Fruit fly (Drosophila melanogaster) whole organism, embryonic: ENCODE measurements around the gene CG1024.

ENCODE experiments used
- Blimp-1 ChIP-seq: fragments of 200-800 bp; sonication (Bioruptor generic); optimal IDR thresholded peaks from 3 replicates; lab custom pipeline; 2018; ENCODE audit warnings: missing biosample characterization, missing genetic modification characterization, mild to moderate bottlenecking, moderate library complexity, missing genetic modification reagents
- CG1024 ChIP-seq: fragments of 200-800 bp; sonication (Bioruptor generic); IDR thresholded peaks from 2 replicates; pipeline ENCODE4 v1.3.6; 2022; ENCODE audit warnings: missing biosample characterization, missing genetic modification characterization
- CG10565 ChIP-seq: fragments of 200-800 bp; sonication (Bioruptor generic); optimal IDR thresholded peaks from 3 replicates; lab custom pipeline; 2016; ENCODE audit warnings: missing biosample characterization, mild to moderate bottlenecking, missing genetic modification characterization
- CG11560 ChIP-seq: fragments of 200-800 bp; sonication (Bioruptor generic); IDR thresholded peaks from 3 replicates; pipeline ENCODE4 v1.3.6; 2022; ENCODE audit warnings: missing biosample characterization, missing genetic modification characterization
- CG17802 ChIP-seq: fragments of 200-800 bp; sonication (Bioruptor generic); optimal IDR thresholded peaks from 2 replicates; lab custom pipeline; 2018; ENCODE audit warnings: missing biosample characterization, mild to moderate bottlenecking, missing genetic modification characterization, moderate library complexity
- CG2129 ChIP-seq: fragments of 200-800 bp; sonication (Bioruptor generic); IDR thresholded peaks from 2 replicates; pipeline ENCODE4 v1.3.6; 2022; ENCODE audit warnings: missing biosample characterization, missing genetic modification characterization; ENCODE audit not compliant: partially characterized antibody
- CG2678 ChIP-seq: fragments of 200-800 bp; sonication (Bioruptor generic); optimal IDR thresholded peaks from 3 replicates; lab custom pipeline; 2019; ENCODE audit warnings: missing biosample characterization, mild to moderate bottlenecking, missing genetic modification characterization, moderate library complexity
- CG30431 ChIP-seq: fragments of 200-800 bp; sonication (Bioruptor generic); optimal IDR thresholded peaks from 2 replicates; lab custom pipeline; 2017; ENCODE audit warnings: missing biosample characterization, missing genetic modification characterization
- CG42726 ChIP-seq: fragments of 200-800 bp; sonication (Bioruptor generic); IDR thresholded peaks from 2 replicates; pipeline ENCODE4 v1.3.6; 2022; ENCODE audit warnings: missing biosample characterization, missing genetic modification characterization; ENCODE audit not compliant: partially characterized antibody
- CG6813 ChIP-seq: fragments of 200-800 bp; sonication (Bioruptor generic); optimal IDR thresholded peaks from 2 replicates; lab custom pipeline; 2017; ENCODE audit warnings: missing biosample characterization, missing genetic modification characterization, mild to moderate bottlenecking, moderate library complexity, missing genetic modification reagents
- CG7928 ChIP-seq: fragments of 200-800 bp; sonication (Bioruptor generic); optimal IDR thresholded peaks from 2 replicates; lab custom pipeline; 2017; ENCODE audit warnings: missing biosample characterization, mild to moderate bottlenecking, missing genetic modification characterization
- CG7963 ChIP-seq: fragments of 200-800 bp; sonication (Bioruptor generic); IDR thresholded peaks from 3 replicates; pipeline ENCODE4 v1.3.6; 2022; ENCODE audit warnings: missing biosample characterization, missing genetic modification characterization; ENCODE audit not compliant: partially characterized antibody
- CG8281 ChIP-seq: fragments of 200-800 bp; sonication (Bioruptor generic); optimal IDR thresholded peaks from 2 replicates; lab custom pipeline; 2018; ENCODE audit warnings: missing biosample characterization, mild to moderate bottlenecking, missing genetic modification characterization, moderate library complexity
- CG8478 ChIP-seq: fragments of >200 bp; optimal IDR thresholded peaks from 2 replicates; lab custom pipeline; 2018
- CG9797 ChIP-seq: fragments of 200-800 bp; sonication (Bioruptor generic); optimal IDR thresholded peaks from 3 replicates; lab custom pipeline; 2018; ENCODE audit warnings: missing biosample characterization, mild to moderate bottlenecking, missing genetic modification characterization
- CG9876 ChIP-seq: fragments of 200-800 bp; sonication (Bioruptor generic); optimal IDR thresholded peaks from 2 replicates; lab custom pipeline; 2016; ENCODE audit warnings: missing biosample characterization, missing genetic modification characterization
- CTCF ChIP-seq: fragments of 200-800 bp; sonication (Bioruptor generic); optimal IDR thresholded peaks from 2 replicates; lab custom pipeline; 2017; ENCODE audit warnings: missing biosample characterization, mild to moderate bottlenecking, missing genetic modification characterization, moderate library complexity
- Dref ChIP-seq: fragments of 200-800 bp; sonication (Bioruptor generic); IDR thresholded peaks from 2 replicates; pipeline ENCODE4 v1.3.6; 2022; ENCODE audit warnings: missing biosample characterization, missing genetic modification characterization
- E2f1 ChIP-seq: fragments of 200-800 bp; sonication (Bioruptor generic); IDR thresholded peaks from 2 replicates; pipeline ENCODE4 v1.3.6; 2022; ENCODE audit warnings: missing biosample characterization, missing genetic modification characterization
- Ets97D ChIP-seq: fragments of 200-800 bp; sonication (Bioruptor generic); optimal IDR thresholded peaks from 3 replicates; lab custom pipeline; 2016; ENCODE audit warnings: missing biosample characterization, missing genetic modification characterization
- Hr3 ChIP-seq: fragments of 200-800 bp; sonication (Bioruptor generic); optimal IDR thresholded peaks from 3 replicates; lab custom pipeline; 2016; ENCODE audit warnings: missing biosample characterization, missing genetic modification characterization
- Hr39 ChIP-seq: fragments of >200 bp; optimal IDR thresholded peaks from 2 replicates; lab custom pipeline; 2017
- NC2β ChIP-seq: fragments of 200-800 bp; sonication (Bioruptor generic); optimal IDR thresholded peaks from 2 replicates; lab custom pipeline; 2016; ENCODE audit warnings: missing biosample characterization, missing genetic modification characterization
- Nf-YA ChIP-seq: fragments of 200-800 bp; sonication (Bioruptor generic); IDR thresholded peaks from 2 replicates; pipeline ENCODE4 v1.3.6; 2022; ENCODE audit warnings: missing biosample characterization, missing genetic modification characterization
- Nf-YB ChIP-seq: fragments of 200-800 bp; sonication (Bioruptor generic); optimal IDR thresholded peaks from 3 replicates; lab custom pipeline; 2019; ENCODE audit warnings: missing biosample characterization, mild to moderate bottlenecking, missing genetic modification characterization, moderate library complexity
- Six4 ChIP-seq: fragments of 200-800 bp; sonication (Bioruptor generic); optimal IDR thresholded peaks from 2 replicates; lab custom pipeline; 2016; ENCODE audit warnings: missing biosample characterization, missing genetic modification characterization
- crp ChIP-seq, 2 experiments: fragments of 200-800 bp; sonication (Bioruptor generic); optimal IDR thresholded peaks; 2 replicates in 1 of 2; 3 replicates in 1 of 2; lab custom pipeline; 2017; ENCODE audit warnings: missing biosample characterization in 2 of 2, missing genetic modification characterization in 2 of 2, mild to moderate bottlenecking in 1 of 2, moderate library complexity in 1 of 2
- cwo ChIP-seq: fragments of 200-800 bp; sonication (Bioruptor generic); optimal IDR thresholded peaks from 3 replicates; lab custom pipeline; 2017; ENCODE audit warnings: missing biosample characterization, missing genetic modification characterization, mild to moderate bottlenecking, moderate library complexity, missing genetic modification reagents
- dan ChIP-seq: fragments of 200-800 bp; sonication (Bioruptor generic); IDR thresholded peaks from 2 replicates; pipeline ENCODE4 v1.3.6; 2022; ENCODE audit warnings: missing biosample characterization, missing genetic modification characterization
- dimm ChIP-seq: fragments of 200-800 bp; sonication (Bioruptor generic); IDR thresholded peaks from 2 replicates; pipeline ENCODE4 v1.3.6; 2022; ENCODE audit warnings: missing biosample characterization, missing genetic modification characterization
- dm ChIP-seq: fragments of 200-800 bp; sonication (Bioruptor generic); optimal IDR thresholded peaks from 3 replicates; lab custom pipeline; 2016; ENCODE audit warnings: missing biosample characterization, missing genetic modification characterization
- esg ChIP-seq: fragments of 200-800 bp; sonication (Bioruptor generic); conservative IDR thresholded peaks from 2 replicates; pipeline ENCODE4 v1.3.6; 2022; ENCODE audit warnings: missing biosample characterization, missing genetic modification characterization
- fru ChIP-seq: fragments of >200 bp; optimal IDR thresholded peaks from 2 replicates; lab custom pipeline; 2017
- ftz-f1 ChIP-seq: fragments of 200-800 bp; sonication (Bioruptor generic); optimal IDR thresholded peaks from 2 replicates; lab custom pipeline; 2016; ENCODE audit warnings: missing biosample characterization, missing genetic modification characterization
- gce ChIP-seq: fragments of 200-800 bp; sonication (Bioruptor generic); IDR thresholded peaks from 3 replicates; pipeline ENCODE4 v1.3.6; 2022; ENCODE audit warnings: missing biosample characterization, missing genetic modification characterization
- her ChIP-seq: fragments of 200-800 bp; sonication (Bioruptor generic); optimal IDR thresholded peaks from 2 replicates; lab custom pipeline; 2016; ENCODE audit warnings: missing biosample characterization, missing genetic modification characterization
- kni ChIP-seq: fragments of 200-800 bp; sonication (Bioruptor generic); optimal IDR thresholded peaks from 3 replicates; lab custom pipeline; 2017; ENCODE audit warnings: mild to moderate bottlenecking, missing biosample characterization, missing genetic modification reagents, missing genetic modification characterization
- mirr ChIP-seq: fragments of 200-800 bp; sonication (Bioruptor generic); optimal IDR thresholded peaks from 3 replicates; lab custom pipeline; 2018; ENCODE audit warnings: missing biosample characterization, mild to moderate bottlenecking, missing genetic modification characterization
- odd ChIP-seq: fragments of 200-800 bp; sonication (Bioruptor generic); optimal IDR thresholded peaks from 2 replicates; lab custom pipeline; 2017; ENCODE audit warnings: missing biosample characterization, mild to moderate bottlenecking, missing genetic modification characterization
- org-1 ChIP-seq: fragments of 200-800 bp; sonication (Bioruptor generic); optimal IDR thresholded peaks from 2 replicates; lab custom pipeline; 2017; ENCODE audit warnings: missing biosample characterization, missing genetic modification characterization
- pho ChIP-seq: fragments of 200-800 bp; sonication (Bioruptor generic); optimal IDR thresholded peaks from 2 replicates; lab custom pipeline; 2016; ENCODE audit warnings: missing biosample characterization, missing genetic modification characterization
- pzg ChIP-seq: fragments of 200-800 bp; sonication (Bioruptor generic); optimal IDR thresholded peaks from 3 replicates; lab custom pipeline; 2018; ENCODE audit warnings: missing biosample characterization, mild to moderate bottlenecking, missing genetic modification characterization, moderate library complexity
- rib ChIP-seq: fragments of 200-800 bp; sonication (Bioruptor generic); IDR thresholded peaks from 2 replicates; pipeline ENCODE4 v1.3.6; 2022; ENCODE audit warnings: missing biosample characterization, missing genetic modification characterization
- sens-2 ChIP-seq: fragments of 200-800 bp; sonication (Bioruptor generic); IDR thresholded peaks from 2 replicates; pipeline ENCODE4 v1.3.6; 2022; ENCODE audit warnings: missing biosample characterization, missing genetic modification characterization
- sisA ChIP-seq: fragments of 200-800 bp; sonication (Bioruptor generic); IDR thresholded peaks from 2 replicates; pipeline ENCODE4 v1.3.6; 2022; ENCODE audit warnings: missing biosample characterization, missing genetic modification characterization
- so ChIP-seq: fragments of 200-800 bp; sonication (Bioruptor generic); IDR thresholded peaks from 3 replicates; pipeline ENCODE4 v1.3.6; 2022; ENCODE audit warnings: missing biosample characterization, missing genetic modification characterization
- sug ChIP-seq: fragments of 200-800 bp; optimal IDR thresholded peaks from 2 replicates; lab custom pipeline; 2019; ENCODE audit warnings: missing biosample characterization, mild to moderate bottlenecking, missing genetic modification characterization, moderate library complexity
- tgo ChIP-seq: fragments of 200-800 bp; sonication (Bioruptor generic); IDR thresholded peaks from 3 replicates; pipeline ENCODE4 v1.3.6; 2022; ENCODE audit warnings: missing biosample characterization, missing genetic modification characterization
- tna ChIP-seq: fragments of 200-800 bp; sonication (Bioruptor generic); IDR thresholded peaks from 2 replicates; pipeline ENCODE4 v1.3.6; 2022; ENCODE audit warnings: missing biosample characterization, missing genetic modification characterization; ENCODE audit not compliant: partially characterized antibody
- trh ChIP-seq: fragments of 200-800 bp; sonication (Bioruptor generic); optimal IDR thresholded peaks from 2 replicates; lab custom pipeline; 2016; ENCODE audit warnings: missing biosample characterization, missing genetic modification characterization
- ttk ChIP-seq: fragments of 200-800 bp; sonication (Bioruptor generic); IDR thresholded peaks from 2 replicates; pipeline ENCODE4 v2.1.2; 2022; ENCODE audit warnings: missing biosample characterization, missing genetic modification characterization
- vfl ChIP-seq: fragments of 200-800 bp; sonication (Bioruptor generic); optimal IDR thresholded peaks from 2 replicates; lab custom pipeline; 2016; ENCODE audit warnings: missing biosample characterization, missing genetic modification characterization

The CG1024 gene

DNA sequence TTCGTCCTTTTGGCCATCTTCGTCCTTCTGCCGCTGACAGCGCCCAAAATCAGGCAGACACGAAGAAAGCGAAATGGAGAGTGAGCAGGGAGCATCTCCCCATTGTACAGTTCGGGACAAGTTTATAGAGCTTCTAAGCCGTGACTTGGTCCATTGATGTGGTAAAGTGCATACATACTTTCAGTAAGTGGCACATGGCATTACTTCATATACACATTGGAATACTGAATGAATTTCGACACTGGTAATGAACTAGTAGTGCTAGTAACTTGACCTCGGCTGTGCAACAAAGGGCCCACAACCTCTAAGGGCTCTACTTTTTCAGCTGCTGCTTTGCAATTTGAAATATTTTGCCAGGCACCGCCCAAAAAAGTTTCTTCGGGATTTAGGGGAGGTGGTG is 36.1 kb upstream of the CG1024 start (continued):
- TF ChIP-seq CG30431 (peak; percentile 63), org-1 (peak; percentile 79), dimm (GFP tag; lab: Robert Waterston, UW) (peak; percentile 55; the same call in 1 of the 2 replicates), rib (GFP tag; lab: Robert Waterston, UW) (0 out of 2 replicates have a peak, but pooled peaks have one; percentile 21), CG2678 (peak; percentile 85), sisA (GFP tag; lab: Robert Waterston, UW) (peak; percentile 78), CG1024 (peak; percentile 57; the same call in 1 of the 2 replicates), CG42726 (GFP tag; lab: Robert Waterston, UW) (no peak), NC2β (GFP tag; lab: Kevin White, UChicago) (peak; percentile 34), tna (GFP tag; lab: Robert Waterston, UW) (no peak), sug (peak; percentile 45), ftz-f1 (GFP tag; lab: Kevin White, UChicago) (no peak), Nf-YA (GFP tag; lab: Robert Waterston, UW) (peak; percentile 64; the same call in 1 of the 2 replicates), tgo (GFP tag; lab: Robert Waterston, UW) (peak; percentile 83), CG6813 (GFP tag; lab: Kevin White, UChicago) (peak; percentile 80), CG17802 (peak; percentile 25), kni (no peak), crp (GFP tag; optimal IDR thresholded peaks at IDR 0.05; lab: Kevin White, UChicago) (peak in 1 of 2 experiments; percentile 24), pzg (GFP tag; lab: Kevin White, UChicago) (peak; percentile 12), esg (GFP tag; lab: Robert Waterston, UW) (peak; percentile 76), so (GFP tag; lab: Robert Waterston, UW) (peak; percentile 66; the same call in 1 of the 3 replicates), sens-2 (GFP tag; lab: Robert Waterston, UW) (peak; percentile 70), vfl (GFP tag; lab: Kevin White, UChicago) (peak; percentile 42), Nf-YB (GFP tag; lab: Kevin White, UChicago) (peak; percentile 33), CG11560 (tag; lab: Robert Waterston, UW) (peak; percentile 69; the same call in 1 of the 3 replicates), CG8478 (no peak), cwo (GFP tag; lab: Kevin White, UChicago) (peak; percentile 85), gce (GFP tag; lab: Robert Waterston, UW) (peak; percentile 60; the same call in 2 of the 3 replicates), dm (GFP tag; lab: Kevin White, UChicago) (peak; percentile 17), mirr (GFP tag; lab: Kevin White, UChicago) (peak; percentile 66), odd (peak; percentile 34), CTCF (GFP tag; lab: Kevin White, UChicago) (no peak), Ets97D (GFP tag; lab: Kevin White, UChicago) (peak; percentile 22), Six4 (GFP tag; lab: Kevin White, UChicago) (peak; percentile 42), CG2129 (GFP tag; lab: Robert Waterston, UW) (no peak), pho (GFP tag; lab: Kevin White, UChicago) (peak; percentile 82), dan (no peak), CG9797 (GFP tag; lab: Kevin White, UChicago) (no peak), fru (lab: Kevin White, UChicago) (no peak), Blimp-1 (GFP tag; lab: Kevin White, UChicago) (peak; percentile 49), Dref (GFP tag; lab: Robert Waterston, UW) (no peak), Hr39 (no peak), ttk (peak; percentile 79), CG10565 (GFP tag; lab: Kevin White, UChicago) (no peak), her (GFP tag; lab: Kevin White, UChicago) (peak; percentile 76), trh (GFP tag; lab: Kevin White, UChicago) (peak; percentile 4), CG7928 (peak; percentile 38), CG9876 (peak; percentile 59), CG8281 (tag; lab: Kevin White, UChicago) (peak; percentile 6), CG7963 (GFP tag; lab: Robert Waterston, UW) (no peak), Hr3 (GFP tag; lab: Kevin White, UChicago) (peak; percentile 51), E2f1 (GFP tag; lab: Robert Waterston, UW) (peak; percentile 73)
